Worm (Caenorhabditis elegans) whole organism, L1 larva: ENCODE data around the gene irld-57.

Experiments used
- C16A3.4 ChIP-seq: fragments of 150-350 bp; optimal IDR thresholded peaks from 2 replicates; lab custom pipeline; 2014; ENCODE audit warnings: missing biosample characterization, missing genetic modification characterization
- F16B12.6 ChIP-seq: fragments of 150-350 bp; optimal IDR thresholded peaks from 2 replicates; lab custom pipeline; 2014; ENCODE audit warnings: missing biosample characterization, missing genetic modification characterization
- aha-1 ChIP-seq: fragments of 150-350 bp; optimal IDR thresholded peaks from 2 replicates; lab custom pipeline; 2014; ENCODE audit warnings: missing biosample characterization, missing genetic modification characterization
- alr-1 ChIP-seq: fragments of 200-800 bp; sonication (Bioruptor generic); optimal IDR thresholded peaks from 2 replicates; lab custom pipeline; 2018; ENCODE audit warnings: borderline replicate concordance, mild to moderate bottlenecking, missing genetic modification characterization, missing compliant biosample characterization
- aly-2 ChIP-seq: fragments of 150-350 bp; optimal IDR thresholded peaks from 2 replicates; lab custom pipeline; 2014; ENCODE audit warnings: missing biosample characterization, missing genetic modification characterization
- ama-1 ChIP-seq: fragments of 150-350 bp; optimal IDR thresholded peaks from 2 replicates; lab custom pipeline; 2014
- ceh-8 ChIP-seq: fragments of 200-800 bp; sonication (Bioruptor generic); optimal IDR thresholded peaks from 2 replicates; lab custom pipeline; 2018; ENCODE audit warnings: mild to moderate bottlenecking, missing genetic modification characterization, moderate library complexity, missing compliant biosample characterization
- ceh-88 ChIP-seq: fragments of 200-800 bp; sonication (Bioruptor generic); IDR thresholded peaks from 2 replicates; pipeline ENCODE4 v1.3.6; 2022; ENCODE audit warnings: missing genetic modification characterization, missing compliant biosample characterization
- dpl-1 ChIP-seq, 3 experiments: fragments of 150-350 bp in 2 of 3; sonication (generic microtip) in 1 of 3; optimal IDR thresholded peaks; 2 replicates each; lab custom pipeline; 2014 to 2017; ENCODE audit warnings: missing biosample characterization in 3 of 3, missing genetic modification characterization in 3 of 3, missing genetic modification reagents in 3 of 3
- dsc-1 ChIP-seq: sonication (generic microtip); optimal IDR thresholded peaks from 2 replicates; lab custom pipeline; 2016; ENCODE audit warnings: mild to moderate bottlenecking, missing genetic modification characterization, missing compliant biosample characterization
- efl-3 ChIP-seq: fragments of 200-800 bp; sonication (Bioruptor generic); optimal IDR thresholded peaks from 2 replicates; lab custom pipeline; 2018; ENCODE audit warnings: mild to moderate bottlenecking, missing genetic modification characterization, missing compliant biosample characterization
- egl-13 ChIP-seq: sonication (generic microtip); optimal IDR thresholded peaks from 2 replicates; lab custom pipeline; 2016; ENCODE audit warnings: missing genotype, missing genetic modification reagents, missing genetic modification characterization, missing compliant biosample characterization
- egl-27 ChIP-seq, 2 experiments: fragments of 150-350 bp in 1 of 2; sonication (generic microtip); optimal IDR thresholded peaks; 3 replicates each; lab custom pipeline; 2017 to 2018; ENCODE audit warnings: missing biosample characterization in 2 of 2, missing genetic modification characterization in 2 of 2, missing genetic modification reagents in 2 of 2
- elt-3 ChIP-seq, 6 experiments: fragments of 150-350 bp in 1 of 6; sonication (generic microtip); optimal IDR thresholded peaks; 2 replicates each; lab custom pipeline; 2017 to 2018; ENCODE audit warnings: missing biosample characterization in 6 of 6, missing genetic modification characterization in 6 of 6, inconsistent platforms in 1 of 6
- fkh-4 ChIP-seq: sonication (generic microtip); optimal IDR thresholded peaks from 2 replicates; lab custom pipeline; 2016; ENCODE audit warnings: missing compliant biosample characterization, missing genetic modification characterization, borderline replicate concordance
- fkh-8 ChIP-seq: sonication (generic microtip); optimal IDR thresholded peaks from 2 replicates; lab custom pipeline; 2016; ENCODE audit warnings: mild to moderate bottlenecking, missing genetic modification characterization, missing compliant biosample characterization
- hlh-17 ChIP-seq: fragments of 200-800 bp; sonication (Bioruptor generic); optimal IDR thresholded peaks from 2 replicates; lab custom pipeline; 2018; ENCODE audit warnings: missing genetic modification characterization, mild to moderate bottlenecking, missing compliant biosample characterization, moderate library complexity, borderline replicate concordance
- hpl-2 ChIP-seq: fragments of 150-350 bp; optimal IDR thresholded peaks from 2 replicates; lab custom pipeline; 2014; ENCODE audit warnings: missing biosample characterization, missing genetic modification reagents, missing genetic modification characterization
- irx-1 ChIP-seq: sonication (generic microtip); optimal IDR thresholded peaks from 2 replicates; lab custom pipeline; 2016; ENCODE audit warnings: missing genetic modification characterization, missing compliant biosample characterization
- isw-1 ChIP-seq: fragments of 200-800 bp; sonication (Bioruptor generic); IDR thresholded peaks from 2 replicates; pipeline ENCODE4 v1.3.6; 2022; ENCODE audit warnings: missing genetic modification characterization, missing compliant biosample characterization
- lin-14 ChIP-seq: fragments of 200-800 bp; sonication (Bioruptor generic); optimal IDR thresholded peaks from 2 replicates; lab custom pipeline; 2018; ENCODE audit warnings: mild to moderate bottlenecking, missing genetic modification characterization, moderate library complexity, missing compliant biosample characterization
- lin-35 ChIP-seq, 2 experiments: fragments of 150-350 bp; optimal IDR thresholded peaks; 2 replicates each; lab custom pipeline; 2014; ENCODE audit warnings: missing biosample characterization in 2 of 2, missing genetic modification characterization in 2 of 2, missing genetic modification reagents in 2 of 2
- lin-39 ChIP-seq: fragments of 150-350 bp; optimal IDR thresholded peaks from 2 replicates; lab custom pipeline; 2014; ENCODE audit warnings: missing biosample characterization, missing genetic modification reagents, missing genetic modification characterization
- mef-2 ChIP-seq: fragments of 150-350 bp; optimal IDR thresholded peaks from 2 replicates; lab custom pipeline; 2014; ENCODE audit warnings: missing biosample characterization, missing genetic modification characterization
- mep-1 ChIP-seq: fragments of 150-350 bp; optimal IDR thresholded peaks from 2 replicates; lab custom pipeline; 2014; ENCODE audit warnings: missing biosample characterization, missing genetic modification characterization
- nhr-11 ChIP-seq: fragments of 150-350 bp; optimal IDR thresholded peaks from 2 replicates; lab custom pipeline; 2014; ENCODE audit warnings: missing biosample characterization, missing genetic modification characterization
- nhr-12 ChIP-seq: sonication (generic microtip); optimal IDR thresholded peaks from 2 replicates; lab custom pipeline; 2017; ENCODE audit warnings: missing biosample characterization, missing genetic modification characterization
- nhr-20 ChIP-seq: sonication (generic microtip); optimal IDR thresholded peaks from 2 replicates; lab custom pipeline; 2016; ENCODE audit warnings: mild to moderate bottlenecking, missing genetic modification characterization, missing compliant biosample characterization
- nhr-28 ChIP-seq: fragments of 150-350 bp; optimal IDR thresholded peaks from 2 replicates; lab custom pipeline; 2014; ENCODE audit warnings: missing biosample characterization, missing genetic modification characterization
- nhr-47 ChIP-seq: sonication (generic microtip); optimal IDR thresholded peaks from 2 replicates; lab custom pipeline; 2016; ENCODE audit warnings: mild to moderate bottlenecking, missing genetic modification characterization, moderate library complexity, missing compliant biosample characterization
- nhr-71 ChIP-seq: sonication (generic microtip); optimal IDR thresholded peaks from 2 replicates; lab custom pipeline; 2016; ENCODE audit warnings: mild to moderate bottlenecking, missing genetic modification characterization, moderate library complexity, missing compliant biosample characterization
- nhr-76 ChIP-seq: sonication (generic microtip); optimal IDR thresholded peaks from 2 replicates; lab custom pipeline; 2017; ENCODE audit warnings: missing biosample characterization, missing genetic modification characterization
- nhr-77 ChIP-seq: fragments of 150-350 bp; optimal IDR thresholded peaks from 2 replicates; lab custom pipeline; 2014; ENCODE audit warnings: missing biosample characterization, missing genetic modification characterization
- nhr-84 ChIP-seq: sonication (generic microtip); optimal IDR thresholded peaks from 2 replicates; lab custom pipeline; 2017; ENCODE audit warnings: missing biosample characterization, missing genetic modification characterization
- nhr-85 ChIP-seq: sonication (generic microtip); peaks from one replicate; lab custom pipeline; 2016; ENCODE audit warnings: missing genetic modification characterization, inconsistent platforms, missing compliant biosample characterization
- nhr-90 ChIP-seq: sonication (generic microtip); optimal IDR thresholded peaks from 2 replicates; lab custom pipeline; 2016; ENCODE audit warnings: mild to moderate bottlenecking, missing genetic modification characterization, missing compliant biosample characterization; ENCODE audit not compliant: poor library complexity
- pax-3 ChIP-seq: fragments of 200-800 bp; sonication (Bioruptor generic); optimal IDR thresholded peaks from 2 replicates; lab custom pipeline; 2018; ENCODE audit warnings: mild to moderate bottlenecking, missing genetic modification characterization, moderate library complexity, missing compliant biosample characterization
- pqm-1 ChIP-seq: sonication (generic microtip); optimal IDR thresholded peaks from 3 replicates; lab custom pipeline; 2017; ENCODE audit warnings: missing biosample characterization, missing genetic modification characterization
- rnt-1 ChIP-seq: sonication (generic microtip); optimal IDR thresholded peaks from 2 replicates; lab custom pipeline; 2016; ENCODE audit warnings: mild to moderate bottlenecking, missing genetic modification characterization, moderate library complexity, missing compliant biosample characterization
- skn-1 ChIP-seq: fragments of 150-350 bp; optimal IDR thresholded peaks from 2 replicates; lab custom pipeline; 2014; ENCODE audit warnings: missing biosample characterization, missing genetic modification characterization
- sox-4 ChIP-seq: sonication (generic microtip); optimal IDR thresholded peaks from 2 replicates; lab custom pipeline; 2016; ENCODE audit warnings: missing genetic modification characterization, missing compliant biosample characterization
- sup-37 ChIP-seq: fragments of 200-800 bp; sonication (Bioruptor generic); optimal IDR thresholded peaks from 2 replicates; lab custom pipeline; 2018; ENCODE audit warnings: mild to moderate bottlenecking, missing genetic modification characterization, missing compliant biosample characterization
- swsn-7 ChIP-seq: sonication (generic microtip); optimal IDR thresholded peaks from 2 replicates; lab custom pipeline; 2016; ENCODE audit warnings: missing genetic modification characterization, missing compliant biosample characterization
- unc-130 ChIP-seq: fragments of 150-350 bp; optimal IDR thresholded peaks from 2 replicates; lab custom pipeline; 2017; ENCODE audit warnings: missing biosample characterization, missing genetic modification characterization, inconsistent platforms
- unc-30 ChIP-seq: sonication (generic microtip); optimal IDR thresholded peaks from 2 replicates; lab custom pipeline; 2017; ENCODE audit warnings: missing biosample characterization, missing genetic modification characterization
- unc-86 ChIP-seq: sonication (generic microtip); optimal IDR thresholded peaks from 2 replicates; lab custom pipeline; 2016; ENCODE audit warnings: missing genetic modification characterization, missing compliant biosample characterization
- xbp-1 ChIP-seq: sonication (generic microtip); optimal IDR thresholded peaks from 2 replicates; lab custom pipeline; 2016; ENCODE audit warnings: missing genetic modification characterization, missing compliant biosample characterization
- ztf-4 ChIP-seq: fragments of 150-350 bp; optimal IDR thresholded peaks from 2 replicates; lab custom pipeline; 2014; ENCODE audit warnings: missing biosample characterization, missing genetic modification characterization

Gene irld-57

ce11 chrV:15693682-15694081, 32.8 kb downstream of the irld-57 start, which contains the start of gene nhr-198:
Gene nhr-198 (plus strand): TSS chrV:15693994.
- TF ChIP-seq unc-86 (tag; lab: Kevin White, UChicago), result no peak
- TF ChIP-seq dsc-1, result peak; percentile 55
- no peak for TF ChIP-seq ama-1 (lab: Kevin White, UChicago)
- TF ChIP-seq unc-30 (tag; lab: Kevin White, UChicago), result no peak
- TF ChIP-seq nhr-20 (tag; lab: Kevin White, UChicago), result no peak
- TF ChIP-seq sup-37 (GFP tag; lab: Kevin White, UChicago), result no peak
- no peak for TF ChIP-seq aha-1 (tag; lab: Kevin White, UChicago)
- no peak for TF ChIP-seq pqm-1 (tag; lab: Kevin White, UChicago)
- TF ChIP-seq C16A3.4 (tag; lab: Kevin White, UChicago), result no peak
- TF ChIP-seq hlh-17 (GFP tag; lab: Kevin White, UChicago), result no peak
- TF ChIP-seq elt-3 (tag; optimal IDR thresholded peaks at IDR 0.05; lab: Kevin White, UChicago), result no peak
- TF ChIP-seq sox-4 (tag; lab: Kevin White, UChicago), result peak; percentile 28
- TF ChIP-seq fkh-8 (tag; lab: Kevin White, UChicago), result peak; percentile 79
- TF ChIP-seq nhr-71 (tag; lab: Kevin White, UChicago), result peak; percentile 29

- no peak for TF ChIP-seq nhr-85 (tag; lab: Kevin White, UChicago)
- no peak for TF ChIP-seq irx-1 (tag; lab: Kevin White, UChicago)
- TF ChIP-seq dpl-1 (GFP tag; optimal IDR thresholded peaks at IDR 0.05; lab: Kevin White, UChicago), result no peak
- TF ChIP-seq isw-1, result no peak
- no peak for TF ChIP-seq pax-3 (tag; lab: Kevin White, UChicago)
- TF ChIP-seq hlh-17 (GFP tag; lab: Kevin White, UChicago), result no peak
- no peak for TF ChIP-seq ztf-4
- TF ChIP-seq mep-1, result no peak
- TF ChIP-seq xbp-1, result no peak
- TF ChIP-seq pqm-1 (tag; lab: Kevin White, UChicago), result no peak
- no peak for TF ChIP-seq F16B12.6
- TF ChIP-seq sup-37 (GFP tag; lab: Kevin White, UChicago), result no peak
- no peak for TF ChIP-seq nhr-28
- TF ChIP-seq efl-3 (GFP tag; lab: Kevin White, UChicago), result no peak
- no peak for TF ChIP-seq nhr-12 (tag; lab: Kevin White, UChicago)
- no peak for TF ChIP-seq nhr-11
- TF ChIP-seq mef-2 (tag; lab: Kevin White, UChicago), result no peak
- TF ChIP-seq nhr-76 (tag; lab: Kevin White, UChicago), result no peak
- no peak for TF ChIP-seq unc-130 (tag; lab: Kevin White, UChicago)
- no peak for TF ChIP-seq egl-13 (tag; lab: Kevin White, UChicago)
- TF ChIP-seq, all 84 proteins: peak for 0
Observed at ce11 chrV:15689952-15690351, 36.6 kb downstream of the irld-57 start, which contains the start of gene nhr-268. Gene nhr-268 (plus strand): TSS chrV:15690252.

ce11 chrV:15687660-15688059, 38.9 kb downstream of the irld-57 start, which contains the start of gene nhr-197:
Gene nhr-197 (plus strand): TSS chrV:15687960.
- TF ChIP-seq nhr-77 (tag; lab: Kevin White, UChicago) (no peak), alr-1 (no peak), aly-2 (tag; lab: Kevin White, UChicago) (no peak), lin-39 (tag; lab: Kevin White, UChicago) (no peak), ceh-8 (no peak), skn-1 (tag; lab: Kevin White, UChicago) (no peak), nhr-11 (no peak), lin-14 (no peak), lin-35 (GFP tag; optimal IDR thresholded peaks at IDR 0.05; lab: Kevin White, UChicago) (no peak)
- TF ChIP-seq, all 84 proteins: peak for 0

ce11 chrV:15685599-15685998, 40.9 kb downstream of the irld-57 start, which contains the start of gene nhr-196:
Gene nhr-196 (plus strand): TSS chrV:15685716.
- TF ChIP-seq alr-1 (no peak), nhr-71 (tag; lab: Kevin White, UChicago) (peak; percentile 17), sox-4 (tag; lab: Kevin White, UChicago) (peak; percentile 58), mep-1 (no peak), nhr-47 (tag; lab: Kevin White, UChicago) (peak; percentile 49), rnt-1 (tag; lab: Kevin White, UChicago) (no peak), swsn-7 (tag; lab: Kevin White, UChicago) (no peak), ztf-4 (no peak), ceh-88 (no peak), skn-1 (tag; lab: Kevin White, UChicago) (no peak), pax-3 (tag; lab: Kevin White, UChicago) (peak; percentile 80), efl-3 (GFP tag; lab: Kevin White, UChicago) (no peak), nhr-84 (tag; lab: Kevin White, UChicago) (no peak), nhr-90 (no peak), dsc-1 (peak; percentile 98), fkh-4 (tag; lab: Kevin White, UChicago) (peak; percentile 24), egl-27 (tag; optimal IDR thresholded peaks at IDR 0.05; lab: Kevin White, UChicago) (no peak), hpl-2 (GFP tag; lab: Kevin White, UChicago) (no peak)
